Fruit fly (Drosophila melanogaster): ENCODE measurements around the gene Ptp36E.

DNA sequence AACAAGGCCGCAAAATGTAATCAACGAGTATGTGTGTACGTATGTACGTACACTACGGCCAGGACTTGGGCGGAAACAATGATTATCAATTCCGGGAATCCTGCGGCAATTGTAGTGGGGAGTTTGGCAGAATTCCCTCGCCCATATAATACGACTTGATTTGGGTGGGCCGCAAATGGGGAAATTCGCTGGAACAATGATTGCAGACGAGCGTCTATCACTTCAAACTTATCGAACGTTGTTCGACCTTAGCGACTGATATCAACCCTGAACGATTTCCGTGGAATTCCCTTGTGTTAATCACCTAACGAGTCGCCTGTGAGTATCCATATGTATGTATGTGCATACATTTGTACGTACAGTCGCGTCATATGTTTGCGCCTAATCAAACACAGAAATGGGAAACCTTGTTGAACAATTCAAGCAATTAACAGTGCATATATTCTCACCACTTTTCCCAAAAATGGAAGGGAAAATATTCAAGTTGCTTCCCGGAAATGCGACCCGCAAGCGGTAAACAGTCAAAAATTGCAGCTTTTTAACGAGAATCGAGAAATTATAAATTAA lies 40.5 kb downstream of the Ptp36E start:
- TF ChIP-seq Ets21C (GFP tag; optimal IDR thresholded peaks at IDR 0.05) (no peak), CG11762 (GFP tag; optimal IDR thresholded peaks at IDR 0.05; ENCODE audit: insufficient read depth) (no peak), lz (GFP tag; optimal IDR thresholded peaks at IDR 0.05) (no peak), eg (GFP tag; IDR thresholded peaks at IDR 0.05) (no peak), ss (GFP tag; optimal IDR thresholded peaks at IDR 0.05) (no peak), Sox14 (GFP tag; optimal IDR thresholded peaks at IDR 0.05) (no peak), Eip75B (GFP tag; optimal IDR thresholded peaks at IDR 0.05) (no peak)
